Worm (Caenorhabditis elegans): ENCODE data around the gene R03C1.1.

Gene R03C1.1

ce11 chrII:14916848-14917247, 6.6 kb upstream of the R03C1.1 start:
- TF ChIP-seq ceh-43 (GFP tag; optimal IDR thresholded peaks at IDR 0.05) (no peak), lin-32 (GFP tag; optimal IDR thresholded peaks at IDR 0.05) (no peak), ceh-39 (tag; optimal IDR thresholded peaks at IDR 0.05) (no peak), elt-3 (tag; optimal IDR thresholded peaks at IDR 0.05) (no peak), drap-1 (GFP tag; optimal IDR thresholded peaks at IDR 0.05) (no peak), tbx-8 (GFP tag; optimal IDR thresholded peaks at IDR 0.05) (no peak), nhr-237 (tag; optimal IDR thresholded peaks at IDR 0.05) (no peak), elt-1 (tag; optimal IDR thresholded peaks at IDR 0.05; ENCODE audit: borderline replicate concordance, insufficient read depth) (no peak), unc-39 (tag; optimal IDR thresholded peaks at IDR 0.05) (no peak), bed-3 (GFP tag; optimal IDR thresholded peaks at IDR 0.05) (no peak), unc-120 (tag; optimal IDR thresholded peaks at IDR 0.05; ENCODE audit: poor library complexity, severe bottlenecking) (no peak), pha-4 (tag; optimal IDR thresholded peaks at IDR 0.05) (no peak), ztf-11 (tag; optimal IDR thresholded peaks at IDR 0.05) (no peak), sem-2 (GFP tag; optimal IDR thresholded peaks at IDR 0.05) (no peak), nhr-2 (tag; optimal IDR thresholded peaks at IDR 0.05) (no peak), hlh-1 (tag; optimal IDR thresholded peaks at IDR 0.05) (no peak), flh-1 (GFP tag; optimal IDR thresholded peaks at IDR 0.05) (no peak), mep-1 (tag; optimal IDR thresholded peaks at IDR 0.05) (no peak)

- TF ChIP-seq lin-32 (GFP tag; optimal IDR thresholded peaks at IDR 0.05) (no peak), nhr-2 (tag; optimal IDR thresholded peaks at IDR 0.05) (no peak), pha-4 (tag; optimal IDR thresholded peaks at IDR 0.05) (no peak), tbx-8 (GFP tag; optimal IDR thresholded peaks at IDR 0.05) (no peak), unc-39 (tag; optimal IDR thresholded peaks at IDR 0.05) (no peak), M03D4.4 (tag; optimal IDR thresholded peaks at IDR 0.05) (no peak), zip-8 (tag; optimal IDR thresholded peaks at IDR 0.05) (no peak), flh-1 (GFP tag; optimal IDR thresholded peaks at IDR 0.05) (no peak), nhr-28 (tag; optimal IDR thresholded peaks at IDR 0.05) (no peak), unc-62 (GFP tag; optimal IDR thresholded peaks at IDR 0.05) (no peak), drap-1 (GFP tag; optimal IDR thresholded peaks at IDR 0.05) (no peak), cnd-1 (tag; optimal IDR thresholded peaks at IDR 0.05) (no peak), ceh-43 (GFP tag; optimal IDR thresholded peaks at IDR 0.05) (no peak), mep-1 (tag; optimal IDR thresholded peaks at IDR 0.05) (no peak), sem-2 (GFP tag; optimal IDR thresholded peaks at IDR 0.05) (no peak), ham-2 (GFP tag; optimal IDR thresholded peaks at IDR 0.05) (no peak)
These were observed 2.5 kb downstream of the R03C1.1 start for ce11 chrII:14907719-14908118.

- TF ChIP-seq sem-2 (GFP tag; optimal IDR thresholded peaks at IDR 0.05) (no peak), M03D4.4 (tag; optimal IDR thresholded peaks at IDR 0.05) (no peak), ham-2 (GFP tag; optimal IDR thresholded peaks at IDR 0.05) (no peak), nhr-28 (tag; optimal IDR thresholded peaks at IDR 0.05) (no peak), ces-1 (GFP tag; optimal IDR thresholded peaks at IDR 0.05) (no peak), bed-3 (GFP tag; optimal IDR thresholded peaks at IDR 0.05) (no peak), lin-32 (GFP tag; optimal IDR thresholded peaks at IDR 0.05) (no peak), drap-1 (GFP tag; optimal IDR thresholded peaks at IDR 0.05) (no peak), hlh-1 (tag; optimal IDR thresholded peaks at IDR 0.05) (no peak), ceh-39 (tag; optimal IDR thresholded peaks at IDR 0.05) (no peak), nhr-237 (tag; optimal IDR thresholded peaks at IDR 0.05) (no peak), flh-1 (GFP tag; optimal IDR thresholded peaks at IDR 0.05) (no peak)
These were observed 5.6 kb downstream of the R03C1.1 start for ce11 chrII:14904635-14905034.

- TF ChIP-seq lin-13 (tag; optimal IDR thresholded peaks at IDR 0.05): no peak
- TF ChIP-seq lsy-2 (tag; optimal IDR thresholded peaks at IDR 0.05): no peak
- no peak for TF ChIP-seq bed-3 (GFP tag; optimal IDR thresholded peaks at IDR 0.05)
- TF ChIP-seq unc-62 (GFP tag; optimal IDR thresholded peaks at IDR 0.05): no peak
- no peak for TF ChIP-seq unc-120 (tag; optimal IDR thresholded peaks at IDR 0.05; ENCODE audit: poor library complexity, severe bottlenecking)
- TF ChIP-seq ces-1 (GFP tag; optimal IDR thresholded peaks at IDR 0.05): no peak
- TF ChIP-seq flh-1 (GFP tag; optimal IDR thresholded peaks at IDR 0.05): no peak
- TF ChIP-seq snpc-4 (tag; optimal IDR thresholded peaks at IDR 0.05): no peak
- no peak for TF ChIP-seq nhr-76 (tag; optimal IDR thresholded peaks at IDR 0.05)
These were observed 6.6 kb downstream of the R03C1.1 start for ce11 chrII:14903611-14904010.

ce11 chrII:14902193-14902592, 8.0 kb downstream of the R03C1.1 start, which contains the start of gene cog-1:
TSS of gene cog-1 (plus strand) at chrII:14902493.
- TF ChIP-seq elt-1 (tag; optimal IDR thresholded peaks at IDR 0.05; ENCODE audit: borderline replicate concordance, insufficient read depth) (no peak), ham-2 (GFP tag; optimal IDR thresholded peaks at IDR 0.05) (no peak), nhr-28 (tag; optimal IDR thresholded peaks at IDR 0.05) (no peak), flh-1 (GFP tag; optimal IDR thresholded peaks at IDR 0.05) (no peak), ztf-11 (tag; optimal IDR thresholded peaks at IDR 0.05) (no peak), nhr-12 (tag; optimal IDR thresholded peaks at IDR 0.05) (no peak), snpc-4 (tag; optimal IDR thresholded peaks at IDR 0.05) (no peak), cnd-1 (tag; optimal IDR thresholded peaks at IDR 0.05) (no peak), mls-2 (tag; optimal IDR thresholded peaks at IDR 0.05) (no peak), lsy-2 (tag; optimal IDR thresholded peaks at IDR 0.05) (no peak), drap-1 (GFP tag; optimal IDR thresholded peaks at IDR 0.05) (no peak), tbx-8 (GFP tag; optimal IDR thresholded peaks at IDR 0.05) (no peak), hlh-1 (tag; optimal IDR thresholded peaks at IDR 0.05) (no peak), unc-39 (tag; optimal IDR thresholded peaks at IDR 0.05) (no peak), sptf-1 (tag; optimal IDR thresholded peaks at IDR 0.05) (no peak), bed-3 (GFP tag; optimal IDR thresholded peaks at IDR 0.05) (no peak), zip-8 (tag; optimal IDR thresholded peaks at IDR 0.05) (no peak), unc-120 (tag; optimal IDR thresholded peaks at IDR 0.05; ENCODE audit: poor library complexity, severe bottlenecking) (no peak), ces-1 (GFP tag; optimal IDR thresholded peaks at IDR 0.05) (no peak)

Data from whole organism, mixed stage, embryonic.